Fruit fly (Drosophila melanogaster) whole organism, embryonic: ENCODE measurements around the gene CG7953.

Experiments
- Awh ChIP-seq: fragments of 200-800 bp; sonication (Bioruptor generic); IDR thresholded peaks from 2 replicates; pipeline ENCODE4, ENCODE4 v1.3.6; 2022; ENCODE audit warnings: missing biosample characterization, missing genetic modification characterization
- CG10543 ChIP-seq: fragments of 200-800 bp; sonication (Bioruptor generic); optimal IDR thresholded peaks from 3 replicates; lab custom pipeline; 2017; ENCODE audit warnings: missing biosample characterization, mild to moderate bottlenecking, missing genetic modification characterization, moderate library complexity
- CG11085 ChIP-seq: fragments of 200-800 bp; sonication (Bioruptor generic); IDR thresholded peaks from 2 replicates; pipeline ENCODE4 v1.3.6; 2022; ENCODE audit warnings: missing biosample characterization, missing genetic modification characterization
- CG11723 ChIP-seq: fragments of 200-800 bp; sonication (Bioruptor generic); optimal IDR thresholded peaks from 2 replicates; lab custom pipeline; 2017; ENCODE audit warnings: missing biosample characterization, mild to moderate bottlenecking, missing genetic modification characterization
- CG12219 ChIP-seq: fragments of 200-800 bp; sonication (Bioruptor generic); optimal IDR thresholded peaks from 3 replicates; lab custom pipeline; 2018; ENCODE audit warnings: missing biosample characterization, mild to moderate bottlenecking, missing genetic modification characterization
- CG12769 ChIP-seq: fragments of 200-800 bp; sonication (Bioruptor generic); optimal IDR thresholded peaks from 2 replicates; lab custom pipeline; 2019; ENCODE audit warnings: missing biosample characterization, mild to moderate bottlenecking, missing genetic modification characterization, moderate library complexity
- CG13296 ChIP-seq: fragments of 200-800 bp; sonication (Bioruptor generic); optimal IDR thresholded peaks from 3 replicates; lab custom pipeline; 2018; ENCODE audit warnings: missing biosample characterization, mild to moderate bottlenecking, missing genetic modification characterization
- CG1529 ChIP-seq: fragments of 200-800 bp; sonication (Bioruptor generic); optimal IDR thresholded peaks from 3 replicates; lab custom pipeline; 2018; ENCODE audit warnings: missing biosample characterization, missing genetic modification characterization
- CG16779 ChIP-seq: fragments of 200-800 bp; sonication (Bioruptor generic); IDR thresholded peaks from 2 replicates; pipeline ENCODE4 v1.3.6; 2022; ENCODE audit warnings: missing biosample characterization, missing genetic modification characterization
- CG16815 ChIP-seq: fragments of 200-800 bp; sonication (Bioruptor generic); optimal IDR thresholded peaks from 3 replicates; lab custom pipeline; 2017; ENCODE audit warnings: missing biosample characterization, mild to moderate bottlenecking, missing genetic modification characterization
- CG17612 ChIP-seq: fragments of 200-800 bp; sonication (Bioruptor generic); IDR thresholded peaks from 2 replicates; pipeline ENCODE4 v1.3.6; 2022; ENCODE audit warnings: missing biosample characterization, missing genetic modification characterization
- CG18599 ChIP-seq: fragments of 200-800 bp; sonication (Bioruptor generic); optimal IDR thresholded peaks from 3 replicates; lab custom pipeline; 2017; ENCODE audit warnings: missing biosample characterization, missing genetic modification characterization, mild to moderate bottlenecking, moderate library complexity, missing genetic modification reagents
- CG3065 ChIP-seq: fragments of 200-800 bp; sonication (Bioruptor generic); optimal IDR thresholded peaks from 2 replicates; lab custom pipeline; 2016; ENCODE audit warnings: missing biosample characterization, missing genetic modification characterization
- CG31441 ChIP-seq: fragments of 200-800 bp; sonication (Bioruptor generic); IDR thresholded peaks from 2 replicates; pipeline ENCODE4 v1.3.6; 2022; ENCODE audit warnings: missing biosample characterization, missing genetic modification characterization
- CG4360 ChIP-seq: fragments of 200-800 bp; sonication (Bioruptor generic); IDR thresholded peaks from 2 replicates; pipeline ENCODE4 v1.3.6; 2022; ENCODE audit warnings: missing biosample characterization, missing genetic modification characterization
- CG4854 ChIP-seq: fragments of 200-800 bp; sonication (Bioruptor generic); optimal IDR thresholded peaks from 2 replicates; lab custom pipeline; 2016; ENCODE audit warnings: missing biosample characterization, missing genetic modification characterization, inconsistent platforms
- CG8388 ChIP-seq: fragments of 200-800 bp; sonication (Bioruptor generic); optimal IDR thresholded peaks from 2 replicates; lab custom pipeline; 2019; ENCODE audit warnings: missing biosample characterization, mild to moderate bottlenecking, missing genetic modification characterization, moderate library complexity
- ERR ChIP-seq: fragments of 200-800 bp; sonication (Bioruptor generic); optimal IDR thresholded peaks from 2 replicates; lab custom pipeline; 2016; ENCODE audit warnings: missing biosample characterization, missing genetic modification characterization
- Eip74EF ChIP-seq, 2 experiments: fragments of 200-800 bp in 1 of 2; fragments of >200 bp in 1 of 2; sonication (Bioruptor generic) in 1 of 2; optimal IDR thresholded peaks; 2 replicates each; lab custom pipeline; 2017 to 2019; ENCODE audit warnings: missing biosample characterization in 2 of 2, missing genetic modification characterization in 2 of 2, mild to moderate bottlenecking in 1 of 2, moderate library complexity in 1 of 2
- Mad ChIP-seq: fragments of 200-800 bp; sonication (Bioruptor generic); optimal IDR thresholded peaks from 2 replicates; lab custom pipeline; 2016; ENCODE audit warnings: missing biosample characterization, missing genetic modification characterization
- Nf-YA ChIP-seq: fragments of 200-800 bp; sonication (Bioruptor generic); IDR thresholded peaks from 2 replicates; pipeline ENCODE4 v1.3.6; 2022; ENCODE audit warnings: missing biosample characterization, missing genetic modification characterization
- Oli ChIP-seq: fragments of 200-800 bp; sonication (Bioruptor generic); optimal IDR thresholded peaks from 2 replicates; lab custom pipeline; 2018; ENCODE audit warnings: missing biosample characterization, mild to moderate bottlenecking, missing genetic modification characterization, moderate library complexity
- Ptx1 ChIP-seq: fragments of 200-800 bp; sonication (Bioruptor generic); IDR thresholded peaks from 2 replicates; pipeline ENCODE4 v1.3.6; 2022; ENCODE audit warnings: missing biosample characterization, missing genetic modification characterization
- Scr ChIP-seq: fragments of 200-800 bp; sonication (Bioruptor generic); IDR thresholded peaks from 2 replicates; pipeline ENCODE4 v1.3.6; 2022; ENCODE audit warnings: missing biosample characterization, missing genetic modification characterization; ENCODE audit not compliant: partially characterized antibody
- Usf ChIP-seq: fragments of 200-800 bp; sonication (Bioruptor generic); optimal IDR thresholded peaks from 2 replicates; lab custom pipeline; 2017; ENCODE audit warnings: missing genotype, missing biosample characterization, missing genetic modification characterization
- abd-A ChIP-seq: fragments of 200-800 bp; sonication (Bioruptor generic); optimal IDR thresholded peaks from 3 replicates; lab custom pipeline; 2019; ENCODE audit warnings: missing biosample characterization, mild to moderate bottlenecking, missing genetic modification characterization, moderate library complexity
- amos ChIP-seq: fragments of 200-800 bp; sonication (Bioruptor generic); IDR thresholded peaks from 2 replicates; pipeline ENCODE4 v1.3.6; 2022; ENCODE audit warnings: missing biosample characterization, missing genetic modification characterization; ENCODE audit not compliant: partially characterized antibody
- br ChIP-seq: fragments of >200 bp; optimal IDR thresholded peaks from 2 replicates; lab custom pipeline; 2017
- cato ChIP-seq: fragments of 200-800 bp; sonication (Bioruptor generic); optimal IDR thresholded peaks from 2 replicates; lab custom pipeline; 2016; ENCODE audit warnings: missing biosample characterization, missing genetic modification characterization, borderline replicate concordance
- chinmo ChIP-seq: fragments of 200-800 bp; sonication (Bioruptor generic); IDR thresholded peaks from 4 replicates; pipeline ENCODE4 v1.3.6; 2022; ENCODE audit warnings: missing biosample characterization, missing genetic modification characterization; ENCODE audit not compliant: partially characterized antibody
- ci ChIP-seq: fragments of 200-800 bp; sonication (Bioruptor generic); IDR thresholded peaks from 3 replicates; pipeline ENCODE4 v1.3.6; 2022; ENCODE audit warnings: missing biosample characterization, missing genetic modification characterization
- crol ChIP-seq: fragments of 200-800 bp; sonication (Bioruptor generic); IDR thresholded peaks from 2 replicates; pipeline ENCODE4 v1.3.6; 2022; ENCODE audit warnings: missing biosample characterization, missing genetic modification characterization
- crp ChIP-seq, 2 experiments: fragments of 200-800 bp; sonication (Bioruptor generic); optimal IDR thresholded peaks; 2 replicates in 1 of 2; 3 replicates in 1 of 2; lab custom pipeline; 2017; ENCODE audit warnings: missing biosample characterization in 2 of 2, missing genetic modification characterization in 2 of 2, mild to moderate bottlenecking in 1 of 2, moderate library complexity in 1 of 2
- danr ChIP-seq: fragments of 200-800 bp; sonication (Bioruptor generic); IDR thresholded peaks from 2 replicates; pipeline ENCODE4 v1.3.6; 2022; ENCODE audit warnings: missing biosample characterization, missing genetic modification characterization
- dmrt11E ChIP-seq: fragments of 200-800 bp; sonication (Bioruptor generic); optimal IDR thresholded peaks from 3 replicates; lab custom pipeline; 2018; ENCODE audit warnings: missing biosample characterization, mild to moderate bottlenecking, missing genetic modification characterization, moderate library complexity
- dmrt99B ChIP-seq: fragments of 200-800 bp; sonication (Bioruptor generic); optimal IDR thresholded peaks from 2 replicates; lab custom pipeline; 2018; ENCODE audit warnings: missing biosample characterization, mild to moderate bottlenecking, missing genetic modification characterization, moderate library complexity
- fd64A ChIP-seq: fragments of 200-800 bp; sonication (Bioruptor generic); optimal IDR thresholded peaks from 3 replicates; lab custom pipeline; 2018; ENCODE audit warnings: missing biosample characterization, mild to moderate bottlenecking, missing genetic modification characterization
- gsb-n ChIP-seq: fragments of 200-800 bp; sonication (Bioruptor generic); optimal IDR thresholded peaks from 3 replicates; lab custom pipeline; 2018; ENCODE audit warnings: missing biosample characterization, mild to moderate bottlenecking, missing genetic modification characterization
- kay ChIP-seq: fragments of 200-800 bp; sonication (Bioruptor generic); optimal IDR thresholded peaks from 2 replicates; lab custom pipeline; 2016; ENCODE audit warnings: missing biosample characterization, missing genetic modification characterization
- lola ChIP-seq, 3 experiments: fragments of >200 bp in 2 of 3; fragments of 200-800 bp in 1 of 3; sonication (Bioruptor generic) in 1 of 3; optimal IDR thresholded peaks; 2 replicates each; lab custom pipeline; 2017 to 2019; ENCODE audit warnings: missing biosample characterization in 3 of 3, missing genetic modification characterization in 3 of 3, mild to moderate bottlenecking in 1 of 3, moderate library complexity in 1 of 3
- nerfin-1 ChIP-seq: fragments of 200-800 bp; sonication (Bioruptor generic); optimal IDR thresholded peaks from 3 replicates; lab custom pipeline; 2019; ENCODE audit warnings: missing biosample characterization, mild to moderate bottlenecking, missing genetic modification characterization, moderate library complexity
- nom ChIP-seq: fragments of 200-800 bp; sonication (Bioruptor generic); optimal IDR thresholded peaks from 2 replicates; lab custom pipeline; 2017; ENCODE audit warnings: missing biosample characterization, missing genetic modification characterization, mild to moderate bottlenecking, moderate library complexity, missing genetic modification reagents
- oc ChIP-seq: fragments of 200-800 bp; sonication (Bioruptor generic); optimal IDR thresholded peaks from 2 replicates; lab custom pipeline; 2018; ENCODE audit warnings: missing biosample characterization, mild to moderate bottlenecking, missing genetic modification characterization, moderate library complexity
- sd ChIP-seq: fragments of 200-800 bp; sonication (Bioruptor generic); optimal IDR thresholded peaks from 3 replicates; lab custom pipeline; 2018; ENCODE audit warnings: missing biosample characterization, mild to moderate bottlenecking, missing genetic modification characterization, moderate library complexity
- sens ChIP-seq: fragments of 200-800 bp; sonication (Bioruptor generic); peaks from one replicate; lab custom pipeline; 2016; ENCODE audit warnings: missing biosample characterization, missing genetic modification characterization
- sens-2 ChIP-seq: fragments of 200-800 bp; sonication (Bioruptor generic); IDR thresholded peaks from 2 replicates; pipeline ENCODE4 v1.3.6; 2022; ENCODE audit warnings: missing biosample characterization, missing genetic modification characterization
- slou ChIP-seq: fragments of 200-800 bp; sonication (Bioruptor generic); optimal IDR thresholded peaks from 3 replicates; lab custom pipeline; 2016; ENCODE audit warnings: missing biosample characterization, missing genetic modification characterization
- toy ChIP-seq: fragments of 200-800 bp; sonication (Bioruptor generic); IDR thresholded peaks from 2 replicates; pipeline ENCODE4 v1.3.6; 2022; ENCODE audit warnings: missing biosample characterization, missing genetic modification characterization
- trem ChIP-seq: fragments of 200-800 bp; optimal IDR thresholded peaks from 3 replicates; lab custom pipeline; 2019; ENCODE audit warnings: missing biosample characterization, mild to moderate bottlenecking, missing genetic modification characterization, moderate library complexity

CG7953 gene

DNA sequence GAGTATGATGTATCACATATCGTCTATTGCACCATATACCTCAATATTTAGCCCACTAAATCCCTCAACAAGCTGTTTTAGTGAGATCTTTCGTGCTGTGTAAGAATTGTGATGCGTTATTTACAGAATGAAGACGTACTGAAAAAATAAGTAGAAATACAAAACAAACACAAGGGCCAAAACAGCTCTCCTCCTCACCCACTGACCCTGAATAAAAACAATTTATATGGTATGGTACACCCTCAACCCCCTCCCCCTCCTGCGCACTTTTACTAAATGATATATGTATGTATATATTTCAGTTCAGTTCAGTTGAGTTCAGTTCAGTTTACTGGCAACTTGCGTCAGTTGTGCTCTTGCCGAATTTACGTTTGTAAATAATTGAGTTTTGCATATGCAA, 25.4 kb downstream of the CG7953 start (continued):
- TF ChIP-seq lola (GFP tag; optimal IDR thresholded peaks at IDR 0.05; lab: Kevin White, UChicago) = no peak
- no peak for TF ChIP-seq CG3065
- no peak for TF ChIP-seq CG16815 (GFP tag; lab: Kevin White, UChicago)
- no peak for TF ChIP-seq Awh (GFP tag; lab: Robert Waterston, UW)
- TF ChIP-seq amos = no peak
- no peak for TF ChIP-seq ci (GFP tag; lab: Robert Waterston, UW)
- no peak for TF ChIP-seq oc (tag; lab: Kevin White, UChicago)
- no peak for TF ChIP-seq dmrt11E (tag; lab: Kevin White, UChicago)
- no peak for TF ChIP-seq ERR
- no peak for TF ChIP-seq CG4360 (GFP tag; lab: Robert Waterston, UW)
- TF ChIP-seq abd-A (tag; lab: Kevin White, UChicago) = peak; percentile 18
- no peak for TF ChIP-seq gsb-n (tag; lab: Kevin White, UChicago)
- no peak for TF ChIP-seq trem
- TF ChIP-seq crol (GFP tag; lab: Robert Waterston, UW) = peak; percentile 50; the same call in 1 of the 2 replicates
- TF ChIP-seq Scr (GFP tag; lab: Robert Waterston, UW) = no peak
- no peak for TF ChIP-seq CG11085 (GFP tag; lab: Robert Waterston, UW)

DNA sequence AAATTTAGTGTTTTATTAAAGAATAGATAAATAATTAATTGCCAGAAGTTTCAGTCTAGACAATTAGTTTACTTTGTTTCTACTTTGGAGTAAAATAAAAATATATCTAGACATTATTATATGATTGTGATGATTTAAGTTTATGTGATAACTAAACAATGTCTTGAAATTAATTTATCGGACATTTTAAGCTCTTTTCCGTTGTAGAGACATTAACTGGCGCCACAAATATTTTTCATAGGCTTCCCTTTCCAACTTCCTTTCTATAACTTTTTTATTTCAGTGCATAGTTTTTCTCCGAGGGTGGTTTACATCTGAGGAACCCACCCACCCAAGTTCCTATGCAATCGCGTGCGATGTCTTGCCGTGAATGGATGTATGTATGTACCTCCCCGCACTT, 29.0 kb downstream of the CG7953 start:
- no peak for TF ChIP-seq sd (tag; lab: Kevin White, UChicago)
- TF ChIP-seq chinmo = no peak
- TF ChIP-seq cato (GFP tag; lab: Kevin White, UChicago) = no peak
- TF ChIP-seq nom (GFP tag; lab: Kevin White, UChicago) = no peak
- no peak for TF ChIP-seq Mad (GFP tag; lab: Kevin White, UChicago)
- no peak for TF ChIP-seq crol (GFP tag; lab: Robert Waterston, UW)
- no peak for TF ChIP-seq fd64A (GFP tag; lab: Kevin White, UChicago)
- no peak for TF ChIP-seq CG17612
- peak; percentile 84 for TF ChIP-seq sens (GFP tag; lab: Kevin White, UChicago)
- TF ChIP-seq toy (GFP tag; lab: Robert Waterston, UW) = no peak
- no peak for TF ChIP-seq CG11723 (GFP tag; lab: Kevin White, UChicago)
- peak; percentile 42 for TF ChIP-seq CG8388 (GFP tag; lab: Kevin White, UChicago)
- TF ChIP-seq CG31441 (GFP tag; lab: Robert Waterston, UW) = peak; percentile 62
- TF ChIP-seq CG13296 (GFP tag; lab: Kevin White, UChicago) = no peak
- peak; percentile 63 for TF ChIP-seq dmrt99B (tag; lab: Kevin White, UChicago)
- TF ChIP-seq br (lab: Kevin White, UChicago) = no peak
- TF ChIP-seq Usf (GFP tag; lab: Kevin White, UChicago) = no peak
- TF ChIP-seq Oli (tag; lab: Kevin White, UChicago) = peak; percentile 60
- TF ChIP-seq kay (GFP tag; lab: Kevin White, UChicago) = peak; percentile 13
- peak; percentile 17 for TF ChIP-seq CG1529
- TF ChIP-seq danr = no peak
- TF ChIP-seq CG10543 (GFP tag; lab: Kevin White, UChicago) = no peak
- TF ChIP-seq CG12769 (tag; lab: Kevin White, UChicago) = no peak
- TF ChIP-seq CG16779 (GFP tag; lab: Robert Waterston, UW) = no peak
- 0 out of 2 replicates have a peak, but pooled peaks have one; percentile 11 for TF ChIP-seq Ptx1 (GFP tag; lab: Robert Waterston, UW)
- no peak for TF ChIP-seq Nf-YA (GFP tag; lab: Robert Waterston, UW)
- TF ChIP-seq Eip74EF (GFP tag; optimal IDR thresholded peaks at IDR 0.05; lab: Kevin White, UChicago) = peak in 1 of 2 experiments; percentile 15
- peak; percentile 11 for TF ChIP-seq CG12219 (GFP tag; lab: Kevin White, UChicago)
- TF ChIP-seq nerfin-1 (tag; lab: Kevin White, UChicago) = peak; percentile 29
- TF ChIP-seq CG18599 = peak; percentile 4
- no peak for TF ChIP-seq sens-2
- no peak for TF ChIP-seq crp (GFP tag; optimal IDR thresholded peaks at IDR 0.05; lab: Kevin White, UChicago)
- peak; percentile 14 for TF ChIP-seq slou (GFP tag; lab: Kevin White, UChicago)
- TF ChIP-seq CG4854 (GFP tag; lab: Kevin White, UChicago) = no peak
